Worm (Caenorhabditis elegans) whole organism, L2 larva: ENCODE measurements around the gene capa-1.

ENCODE experiments used
- R02D3.7 ChIP-seq: fragments of 150-350 bp; optimal IDR thresholded peaks from 2 replicates; lab custom pipeline; 2014; ENCODE audit warnings: missing biosample characterization, missing genetic modification characterization
- crh-2 ChIP-seq: sonication (generic microtip); optimal IDR thresholded peaks from 2 replicates; lab custom pipeline; 2017; ENCODE audit warnings: missing biosample characterization, missing genetic modification characterization
- nhr-11 ChIP-seq: fragments of 150-350 bp; optimal IDR thresholded peaks from 2 replicates; lab custom pipeline; 2014; ENCODE audit warnings: missing biosample characterization, missing genetic modification characterization

ce11 chrX:5935473-5935872 lies 16.3 kb downstream of the capa-1 start, which contains the start of gene C46F4.3:
- TF ChIP-seq nhr-11 (tag; lab: Kevin White, UChicago) (no peak), crh-2 (tag; lab: Kevin White, UChicago) (no peak), R02D3.7 (tag; lab: Kevin White, UChicago) (no peak)
